Worm (Caenorhabditis elegans): ENCODE measurements around the gene H10E21.4.

ce11 chrIII:19509-19908, at the start of gene H10E21.4:
- TF ChIP-seq cog-1 (tag; optimal IDR thresholded peaks at IDR 0.05) (no peak), flt-1 (GFP tag; IDR thresholded peaks at IDR 0.05) (no peak), T22C8.4 (GFP tag; IDR thresholded peaks at IDR 0.05) (no peak), ztf-23 (GFP tag; IDR thresholded peaks at IDR 0.05) (no peak), ref-1 (GFP tag; conservative IDR thresholded peaks at IDR 0.05) (no peak), med-1 (GFP tag; optimal IDR thresholded peaks at IDR 0.05; ENCODE audit: insufficient read depth) (no peak), tab-1 (GFP tag; IDR thresholded peaks at IDR 0.05) (no peak), klf-2 (GFP tag; conservative IDR thresholded peaks at IDR 0.05) (no peak), ztf-29 (GFP tag; IDR thresholded peaks at IDR 0.05) (no peak)

All from whole organism, midembryonic.